Fruit fly (Drosophila melanogaster) whole organism, embryonic: ENCODE results near the gene euc.

ENCODE experiments used
- Antp ChIP-seq: fragments of 200-800 bp; sonication (Bioruptor generic); optimal IDR thresholded peaks from 3 replicates; lab custom pipeline; 2016; ENCODE audit warnings: missing biosample characterization, missing genetic modification characterization
- Awh ChIP-seq: fragments of 200-800 bp; sonication (Bioruptor generic); IDR thresholded peaks from 2 replicates; pipeline ENCODE4, ENCODE4 v1.3.6; 2022; ENCODE audit warnings: missing biosample characterization, missing genetic modification characterization
- CG10209 ChIP-seq: fragments of 200-800 bp; sonication (Bioruptor generic); optimal IDR thresholded peaks from 3 replicates; lab custom pipeline; 2017; ENCODE audit warnings: missing biosample characterization, mild to moderate bottlenecking, missing genetic modification characterization, missing genetic modification reagents
- CG10267 ChIP-seq: fragments of 200-800 bp; sonication (Bioruptor generic); optimal IDR thresholded peaks from 2 replicates; lab custom pipeline; 2018; ENCODE audit warnings: missing biosample characterization, mild to moderate bottlenecking, missing genetic modification characterization, moderate library complexity
- CG10462 ChIP-seq: fragments of 200-800 bp; sonication (Bioruptor generic); optimal IDR thresholded peaks from 2 replicates; lab custom pipeline; 2016; ENCODE audit warnings: missing biosample characterization, missing genetic modification characterization
- CG12299 ChIP-seq: fragments of 200-800 bp; sonication (Bioruptor generic); optimal IDR thresholded peaks from 2 replicates; lab custom pipeline; 2018; ENCODE audit warnings: missing biosample characterization, mild to moderate bottlenecking, missing genetic modification characterization
- CG13624 ChIP-seq: fragments of 200-800 bp; sonication (Bioruptor generic); optimal IDR thresholded peaks from 2 replicates; lab custom pipeline; 2016; ENCODE audit warnings: missing biosample characterization, missing genetic modification characterization
- CG14965 ChIP-seq: fragments of 200-800 bp; sonication (Bioruptor generic); optimal IDR thresholded peaks from 2 replicates; lab custom pipeline; 2016; ENCODE audit warnings: missing biosample characterization, missing genetic modification characterization, borderline replicate concordance
- CG1647 ChIP-seq: fragments of 200-800 bp; sonication (Bioruptor generic); optimal IDR thresholded peaks from 3 replicates; lab custom pipeline; 2016; ENCODE audit warnings: missing biosample characterization, missing genetic modification characterization
- CG16779 ChIP-seq: fragments of 200-800 bp; sonication (Bioruptor generic); IDR thresholded peaks from 2 replicates; pipeline ENCODE4 v1.3.6; 2022; ENCODE audit warnings: missing biosample characterization, missing genetic modification characterization
- CG17328 ChIP-seq: fragments of 200-800 bp; sonication (Bioruptor generic); IDR thresholded peaks from 2 replicates; pipeline ENCODE4 v1.3.6; 2022; ENCODE audit warnings: missing biosample characterization, missing genetic modification characterization
- CG17361 ChIP-seq: fragments of 200-800 bp; sonication (Bioruptor generic); IDR thresholded peaks from 3 replicates; pipeline ENCODE4 v1.3.6; 2022; ENCODE audit warnings: missing biosample characterization, missing genetic modification characterization
- CG17568 ChIP-seq: fragments of 200-800 bp; sonication (Bioruptor generic); optimal IDR thresholded peaks from 2 replicates; lab custom pipeline; 2018; ENCODE audit warnings: missing biosample characterization, mild to moderate bottlenecking, missing genetic modification characterization, moderate library complexity
- CG1792 ChIP-seq: fragments of 200-800 bp; sonication (Bioruptor generic); optimal IDR thresholded peaks from 2 replicates; lab custom pipeline; 2016; ENCODE audit warnings: missing biosample characterization, missing genetic modification characterization
- CG2120 ChIP-seq: fragments of 200-800 bp; sonication (Bioruptor generic); optimal IDR thresholded peaks from 3 replicates; lab custom pipeline; 2016; ENCODE audit warnings: missing biosample characterization, missing genetic modification characterization
- CG2202 ChIP-seq: fragments of 200-800 bp; sonication (Bioruptor generic); optimal IDR thresholded peaks from 2 replicates; lab custom pipeline; 2018; ENCODE audit warnings: missing biosample characterization, mild to moderate bottlenecking, missing genetic modification characterization
- CG3281 ChIP-seq: fragments of 200-800 bp; sonication (Bioruptor generic); optimal IDR thresholded peaks from 3 replicates; lab custom pipeline; 2017; ENCODE audit warnings: missing biosample characterization, mild to moderate bottlenecking, missing genetic modification characterization
- CG33557 ChIP-seq: fragments of 200-800 bp; sonication (Bioruptor generic); optimal IDR thresholded peaks from 2 replicates; lab custom pipeline; 2019; ENCODE audit warnings: missing biosample characterization, mild to moderate bottlenecking, missing genetic modification characterization, moderate library complexity
- CG3995 ChIP-seq: fragments of 200-800 bp; sonication (Bioruptor generic); optimal IDR thresholded peaks from 3 replicates; lab custom pipeline; 2016; ENCODE audit warnings: missing biosample characterization, missing genetic modification characterization
- CG4730 ChIP-seq: fragments of 200-800 bp; sonication (Bioruptor generic); IDR thresholded peaks from 2 replicates; pipeline ENCODE4 v1.3.6; 2022; ENCODE audit warnings: missing biosample characterization, missing genetic modification characterization
- CG6175 ChIP-seq: fragments of 200-800 bp; sonication (Bioruptor generic); IDR thresholded peaks from 3 replicates; pipeline ENCODE4 v1.3.6; 2022; ENCODE audit warnings: missing biosample characterization, missing genetic modification characterization
- CG6813 ChIP-seq: fragments of 200-800 bp; sonication (Bioruptor generic); optimal IDR thresholded peaks from 2 replicates; lab custom pipeline; 2017; ENCODE audit warnings: missing biosample characterization, missing genetic modification characterization, mild to moderate bottlenecking, moderate library complexity, missing genetic modification reagents
- CG7271 ChIP-seq: fragments of 200-800 bp; sonication (Bioruptor generic); optimal IDR thresholded peaks from 2 replicates; lab custom pipeline; 2018; ENCODE audit warnings: missing biosample characterization, mild to moderate bottlenecking, missing genetic modification characterization, moderate library complexity
- CG7556 ChIP-seq: fragments of 200-800 bp; sonication (Bioruptor generic); optimal IDR thresholded peaks from 2 replicates; lab custom pipeline; 2017; ENCODE audit warnings: missing biosample characterization, mild to moderate bottlenecking, missing genetic modification characterization
- CG8944 ChIP-seq: fragments of 200-800 bp; sonication (Bioruptor generic); optimal IDR thresholded peaks from 3 replicates; lab custom pipeline; 2016; ENCODE audit warnings: missing biosample characterization, missing genetic modification characterization
- CoRest ChIP-seq: fragments of 200-800 bp; sonication (Bioruptor generic); optimal IDR thresholded peaks from 3 replicates; lab custom pipeline; 2018; ENCODE audit warnings: missing biosample characterization, mild to moderate bottlenecking, missing genetic modification characterization, moderate library complexity
- D19A ChIP-seq: fragments of 200-800 bp; optimal IDR thresholded peaks from 3 replicates; lab custom pipeline; 2019; ENCODE audit warnings: missing biosample characterization, mild to moderate bottlenecking, missing genetic modification characterization, moderate library complexity
- Dbx ChIP-seq: fragments of 200-800 bp; sonication (Bioruptor generic); IDR thresholded peaks from 3 replicates; pipeline ENCODE4 v1.3.6; 2022; ENCODE audit warnings: missing biosample characterization, missing genetic modification characterization
- Mes4 ChIP-seq: fragments of 200-800 bp; sonication (Bioruptor generic); optimal IDR thresholded peaks from 2 replicates; lab custom pipeline; 2016; ENCODE audit warnings: missing biosample characterization, missing genetic modification characterization
- Pdp1 ChIP-seq, 2 experiments: fragments of 200-800 bp; sonication (Bioruptor generic); optimal IDR thresholded peaks; 3 replicates each; lab custom pipeline; 2016; ENCODE audit warnings: missing biosample characterization in 2 of 2, missing genetic modification characterization in 2 of 2, mild to moderate bottlenecking in 1 of 2, moderate library complexity in 1 of 2
- Ssrp ChIP-seq: fragments of 200-800 bp; sonication (Bioruptor generic); optimal IDR thresholded peaks from 2 replicates; lab custom pipeline; 2018; ENCODE audit warnings: missing biosample characterization, mild to moderate bottlenecking, missing genetic modification characterization, moderate library complexity
- Tbp ChIP-seq: fragments of >200 bp; optimal IDR thresholded peaks from 2 replicates; lab custom pipeline; 2018; ENCODE audit warnings: missing biosample characterization, missing genetic modification characterization
- ara ChIP-seq: fragments of 200-800 bp; sonication (Bioruptor generic); IDR thresholded peaks from 2 replicates; pipeline ENCODE4 v1.3.6; 2022; ENCODE audit warnings: missing biosample characterization, missing genetic modification characterization
- caup ChIP-seq: fragments of 200-800 bp; sonication (Bioruptor generic); optimal IDR thresholded peaks from 3 replicates; lab custom pipeline; 2017; ENCODE audit warnings: missing biosample characterization, mild to moderate bottlenecking, missing genetic modification characterization, moderate library complexity; ENCODE audit not compliant: severe bottlenecking
- chm ChIP-seq: fragments of 200-800 bp; sonication (Bioruptor generic); IDR thresholded peaks from 2 replicates; pipeline ENCODE4 v1.3.6; 2022; ENCODE audit warnings: missing biosample characterization, missing genetic modification characterization
- dmrt99B ChIP-seq: fragments of 200-800 bp; sonication (Bioruptor generic); optimal IDR thresholded peaks from 2 replicates; lab custom pipeline; 2018; ENCODE audit warnings: missing biosample characterization, mild to moderate bottlenecking, missing genetic modification characterization, moderate library complexity
- eve ChIP-seq, 2 experiments: fragments of >200 bp; optimal IDR thresholded peaks; 2 replicates each; lab custom pipeline; 2017; ENCODE audit warnings: missing biosample characterization in 2 of 2, missing genetic modification characterization in 2 of 2
- fd102C ChIP-seq: fragments of 200-800 bp; sonication (Bioruptor generic); optimal IDR thresholded peaks from 2 replicates; lab custom pipeline; 2018; ENCODE audit warnings: missing biosample characterization, mild to moderate bottlenecking, missing genetic modification characterization, moderate library complexity
- gcm2 ChIP-seq: fragments of 200-800 bp; sonication (Bioruptor generic); optimal IDR thresholded peaks from 2 replicates; lab custom pipeline; 2016; ENCODE audit warnings: missing biosample characterization, missing genetic modification characterization
- gem ChIP-seq: fragments of 200-800 bp; sonication (Bioruptor generic); optimal IDR thresholded peaks from 2 replicates; lab custom pipeline; 2019; ENCODE audit warnings: missing biosample characterization, mild to moderate bottlenecking, missing genetic modification characterization, moderate library complexity
- gfzf ChIP-seq: fragments of 200-800 bp; sonication (Bioruptor generic); optimal IDR thresholded peaks from 2 replicates; lab custom pipeline; 2016; ENCODE audit warnings: missing biosample characterization, mild to moderate bottlenecking, missing genetic modification characterization, moderate library complexity
- grau ChIP-seq: fragments of 200-800 bp; optimal IDR thresholded peaks from 3 replicates; lab custom pipeline; 2019; ENCODE audit warnings: missing biosample characterization, mild to moderate bottlenecking, missing genetic modification characterization, moderate library complexity
- mirr ChIP-seq: fragments of 200-800 bp; sonication (Bioruptor generic); optimal IDR thresholded peaks from 3 replicates; lab custom pipeline; 2018; ENCODE audit warnings: missing biosample characterization, mild to moderate bottlenecking, missing genetic modification characterization
- phol ChIP-seq: fragments of 200-800 bp; sonication (Bioruptor generic); optimal IDR thresholded peaks from 3 replicates; lab custom pipeline; 2018; ENCODE audit warnings: missing biosample characterization, mild to moderate bottlenecking, missing genetic modification characterization, moderate library complexity
- prd ChIP-seq, 3 experiments: fragments of >200 bp in 2 of 3; fragments of 200-800 bp in 1 of 3; sonication (Bioruptor generic) in 1 of 3; optimal IDR thresholded peaks in 2 of 3; IDR thresholded peaks in 1 of 3; 2 replicates in 2 of 3; 3 replicates in 1 of 3; pipeline versions ENCODE4 v1.3.6 to Lab custom; 2017 to 2022; ENCODE audit warnings: missing biosample characterization in 1 of 3, missing genetic modification characterization in 1 of 3
- psq ChIP-seq: fragments of 200-800 bp; sonication (Bioruptor generic); optimal IDR thresholded peaks from 2 replicates; lab custom pipeline; 2017; ENCODE audit warnings: missing biosample characterization, missing genetic modification characterization
- pum ChIP-seq: fragments of 200-800 bp; sonication (Bioruptor generic); optimal IDR thresholded peaks from 2 replicates; lab custom pipeline; 2016; ENCODE audit warnings: missing biosample characterization, missing genetic modification characterization
- sens ChIP-seq: fragments of 200-800 bp; sonication (Bioruptor generic); peaks from one replicate; lab custom pipeline; 2016; ENCODE audit warnings: missing biosample characterization, missing genetic modification characterization
- sim ChIP-seq: fragments of 200-800 bp; sonication (Bioruptor generic); IDR thresholded peaks from 2 replicates; pipeline ENCODE4 v1.3.6; 2022; ENCODE audit warnings: missing biosample characterization, missing genetic modification characterization
- toy ChIP-seq: fragments of 200-800 bp; sonication (Bioruptor generic); IDR thresholded peaks from 2 replicates; pipeline ENCODE4 v1.3.6; 2022; ENCODE audit warnings: missing biosample characterization, missing genetic modification characterization
- zf30C ChIP-seq: fragments of 200-800 bp; sonication (Bioruptor generic); optimal IDR thresholded peaks from 3 replicates; lab custom pipeline; 2018; ENCODE audit warnings: missing biosample characterization, mild to moderate bottlenecking, missing genetic modification characterization

euc gene

DNA sequence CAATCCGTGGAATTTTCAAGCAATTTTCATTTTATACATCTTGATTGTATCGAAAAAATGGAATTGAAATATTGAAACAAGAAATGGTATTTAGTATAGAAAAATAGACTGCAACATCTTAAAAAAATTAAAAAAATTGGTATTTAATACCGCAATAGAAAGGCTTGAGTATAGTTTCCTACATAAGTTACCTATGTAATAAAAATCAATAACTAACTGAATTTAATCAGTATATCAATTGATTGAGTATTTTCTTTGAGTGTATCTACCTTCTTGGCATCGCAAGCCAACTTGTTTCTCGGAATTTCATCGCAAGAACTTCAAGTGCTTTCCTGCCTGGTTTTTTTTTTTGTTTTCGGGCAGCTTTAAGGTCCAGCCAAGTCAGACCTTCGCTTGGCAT is 11.9 kb upstream of the euc start (continued):
- no peak for TF ChIP-seq CG7271 (tag; lab: Kevin White, UChicago)
- no peak for TF ChIP-seq CG16779 (GFP tag; lab: Robert Waterston, UW)
- no peak for TF ChIP-seq eve (GFP tag; optimal IDR thresholded peaks at IDR 0.05; lab: Kevin White, UChicago)
- peak; percentile 78 for TF ChIP-seq sens
- peak; percentile 27 for TF ChIP-seq CG7556
- TF ChIP-seq D19A (tag; lab: Kevin White, UChicago) = no peak
- TF ChIP-seq prd (optimal IDR thresholded peaks at IDR 0.05; lab: Kevin White, UChicago) = no peak
- TF ChIP-seq prd (GFP tag; IDR thresholded peaks at IDR 0.05; lab: Robert Waterston, UW) = peak; percentile 30; the same call in 1 of the 3 replicates
- TF ChIP-seq CG1647 (GFP tag; lab: Kevin White, UChicago) = no peak
- TF ChIP-seq mirr (GFP tag; lab: Kevin White, UChicago) = no peak
- peak; percentile 1 for TF ChIP-seq grau
- peak; percentile 37 for TF ChIP-seq phol
- no peak for TF ChIP-seq Antp
- TF ChIP-seq CG6175 (GFP tag; lab: Robert Waterston, UW) = no peak
- TF ChIP-seq CG13624 (GFP tag; lab: Kevin White, UChicago) = no peak
- TF ChIP-seq pum (GFP tag; lab: Kevin White, UChicago) = no peak
- no peak for TF ChIP-seq fd102C
- peak; percentile 10 for TF ChIP-seq Ssrp
- no peak for TF ChIP-seq CG33557 (GFP tag; lab: Kevin White, UChicago)
- no peak for TF ChIP-seq CG17361
- TF ChIP-seq CG4730 (GFP tag; lab: Robert Waterston, UW) = no peak
- TF ChIP-seq Pdp1 (GFP tag; optimal IDR thresholded peaks at IDR 0.05; lab: Kevin White, UChicago) = peak in 1 of 2 experiments; percentile 17
- no peak for TF ChIP-seq CG10209 (GFP tag; lab: Kevin White, UChicago)
- no peak for TF ChIP-seq CG12299 (tag; lab: Kevin White, UChicago)
- no peak for TF ChIP-seq chm (GFP tag; lab: Robert Waterston, UW)
- TF ChIP-seq caup (GFP tag; lab: Kevin White, UChicago) = no peak
- peak; percentile 28 for TF ChIP-seq CoRest (tag; lab: Kevin White, UChicago)
- no peak for TF ChIP-seq Dbx (GFP tag; lab: Robert Waterston, UW)
- TF ChIP-seq Mes4 (GFP tag; lab: Kevin White, UChicago) = no peak
- TF ChIP-seq CG8944 (GFP tag; lab: Kevin White, UChicago) = no peak
- TF ChIP-seq CG17568 (GFP tag; lab: Kevin White, UChicago) = no peak
- peak; percentile 9 for TF ChIP-seq CG10267 (tag; lab: Kevin White, UChicago)
- TF ChIP-seq CG3995 = no peak
- no peak for TF ChIP-seq zf30C (GFP tag; lab: Kevin White, UChicago)
- TF ChIP-seq CG2202 = no peak
- no peak for TF ChIP-seq gfzf (GFP tag; lab: Kevin White, UChicago)
- TF ChIP-seq CG3281 (GFP tag; lab: Kevin White, UChicago) = no peak
- no peak for TF ChIP-seq Tbp
- peak; percentile 23 for TF ChIP-seq dmrt99B (tag; lab: Kevin White, UChicago)
- peak; percentile 62 for TF ChIP-seq gem (tag; lab: Kevin White, UChicago)
- no peak for TF ChIP-seq CG14965 (GFP tag; lab: Kevin White, UChicago)
- no peak for TF ChIP-seq psq (GFP tag; lab: Kevin White, UChicago)
- TF ChIP-seq toy = no peak
- no peak for TF ChIP-seq sim
- TF ChIP-seq CG6813 (GFP tag; lab: Kevin White, UChicago) = no peak
- no peak for TF ChIP-seq ara
- no peak for TF ChIP-seq CG1792
- no peak for TF ChIP-seq gcm2 (GFP tag; lab: Kevin White, UChicago)
- no peak for TF ChIP-seq CG2120 (GFP tag; lab: Kevin White, UChicago)
- TF ChIP-seq CG10462 (GFP tag; lab: Kevin White, UChicago) = no peak
- TF ChIP-seq Awh = no peak
- TF ChIP-seq CG17328 (GFP tag; lab: Robert Waterston, UW) = no peak
